Worm (Caenorhabditis elegans) whole organism, L2 larva: Measurements from ENCODE around the gene C48B4.8.

Experiments used
- lsy-2 ChIP-seq, 2 experiments: fragments of 150-350 bp in 1 of 2; sonication (generic microtip) in 1 of 2; optimal IDR thresholded peaks; 2 replicates each; lab custom pipeline; 2014 to 2017; ENCODE audit warnings: missing biosample characterization in 2 of 2, missing genetic modification characterization in 2 of 2
- nhr-11 ChIP-seq: fragments of 150-350 bp; optimal IDR thresholded peaks from 2 replicates; lab custom pipeline; 2014; ENCODE audit warnings: missing biosample characterization, missing genetic modification characterization

ce11 chrIII:9582240-9582639 is 21.2 kb upstream of the C48B4.8 start, which contains the start of gene C48B4.3:
- no peak for TF ChIP-seq lsy-2 (tag; optimal IDR thresholded peaks at IDR 0.05; lab: Kevin White, UChicago)
- no peak for TF ChIP-seq nhr-11 (tag; lab: Kevin White, UChicago)
